Fruit fly (Drosophila melanogaster): ENCODE data around the gene CG11842.

CG11842 gene

dm6 chr3R:29068430-29069207 is 16.1 kb downstream of the CG11842 start (continued):
- TF ChIP-seq Hr4 (GFP tag; optimal IDR thresholded peaks at IDR 0.05), result peak; percentile 23
- TF ChIP-seq fd59A (GFP tag; optimal IDR thresholded peaks at IDR 0.05), result no peak
- TF ChIP-seq CG8119 (GFP tag; IDR thresholded peaks at IDR 0.05), result peak; percentile 35; the same call in 1 of the 3 replicates
- no peak for TF ChIP-seq Sox102F (GFP tag; optimal IDR thresholded peaks at IDR 0.05)
- no peak for TF ChIP-seq CG6854 (GFP tag; optimal IDR thresholded peaks at IDR 0.05)
- no peak for TF ChIP-seq CG3032 (tag; optimal IDR thresholded peaks at IDR 0.05)
- peak; percentile 32 for TF ChIP-seq CG32006 (GFP tag; optimal IDR thresholded peaks at IDR 0.05)
- no peak for TF ChIP-seq cyc (GFP tag; optimal IDR thresholded peaks at IDR 0.05)
- no peak for TF ChIP-seq CG9139 (GFP tag; optimal IDR thresholded peaks at IDR 0.05)

DNA sequence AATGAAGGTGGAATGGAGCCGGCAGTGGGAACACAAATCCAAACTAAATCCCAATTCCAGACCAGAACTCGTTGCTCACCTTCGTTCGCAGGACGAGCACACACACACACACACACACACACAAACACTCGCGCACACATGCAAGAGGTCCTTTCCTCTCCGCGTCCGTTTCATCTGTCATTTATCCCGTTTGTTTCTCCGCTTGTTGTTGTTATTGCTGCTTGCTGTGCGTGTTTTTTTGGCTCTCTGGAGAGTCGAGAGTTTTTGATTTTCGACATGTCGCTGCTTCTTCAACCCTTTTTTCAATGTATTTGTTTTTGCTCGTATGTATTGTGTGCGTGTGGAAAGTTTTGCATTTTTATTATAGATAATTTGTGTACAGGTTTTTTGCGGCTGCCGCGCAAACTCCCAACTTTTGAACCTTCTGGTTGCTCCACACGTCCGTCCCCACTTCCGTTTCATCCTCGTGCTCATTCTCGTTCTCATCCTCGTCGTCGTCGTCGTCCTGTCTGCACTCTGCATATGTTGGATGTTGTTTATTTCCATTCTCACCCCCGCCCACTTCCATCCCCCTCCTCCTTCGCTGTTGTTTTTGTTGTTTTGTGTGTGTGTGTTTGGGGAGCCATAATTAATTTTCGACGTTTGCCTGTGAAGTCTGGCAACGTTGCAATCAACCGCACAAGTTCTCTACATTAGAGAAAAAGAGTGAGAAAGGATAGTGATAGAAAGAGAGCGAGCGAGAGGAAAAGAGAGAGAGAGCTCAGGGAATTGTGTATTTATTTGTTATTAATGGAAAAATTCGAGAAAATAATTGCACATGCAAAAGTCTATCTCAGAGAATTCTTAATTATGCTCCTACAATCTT is 17.0 kb downstream of the CG11842 start:
- TF ChIP-seq CG8119 (GFP tag; IDR thresholded peaks at IDR 0.05) (no peak), CG31627 (GFP tag; optimal IDR thresholded peaks at IDR 0.05) (no peak), CG11902 (GFP tag; optimal IDR thresholded peaks at IDR 0.05) (no peak), Eip78C (GFP tag) (peak; percentile 30), Lpt (GFP tag; optimal IDR thresholded peaks at IDR 0.05) (no peak), CG6808 (GFP tag; optimal IDR thresholded peaks at IDR 0.05) (no peak), svp (GFP tag) (peak; percentile 47), fkh (GFP tag; optimal IDR thresholded peaks at IDR 0.05) (no peak), eg (GFP tag; IDR thresholded peaks at IDR 0.05) (0 out of 3 replicates have a peak, but pooled peaks have one; percentile 0), CG6792 (GFP tag; optimal IDR thresholded peaks at IDR 0.05) (no peak), Hr4 (GFP tag; optimal IDR thresholded peaks at IDR 0.05) (no peak), CG6854 (GFP tag; optimal IDR thresholded peaks at IDR 0.05) (peak; percentile 17), dsx (GFP tag; optimal IDR thresholded peaks at IDR 0.05; ENCODE audit: poor library complexity, severe bottlenecking) (no peak), Hr38 (GFP tag; optimal IDR thresholded peaks at IDR 0.05) (no peak), CG11294 (GFP tag; IDR thresholded peaks at IDR 0.05) (no peak), Eip75B (GFP tag; optimal IDR thresholded peaks at IDR 0.05) (no peak), achi (GFP tag; optimal IDR thresholded peaks at IDR 0.05) (no peak), Blimp-1 (GFP tag; optimal IDR thresholded peaks at IDR 0.05) (no peak), vri (GFP tag; optimal IDR thresholded peaks at IDR 0.05) (no peak), CG6276 (GFP tag; optimal IDR thresholded peaks at IDR 0.05) (no peak), CG4318 (GFP tag; optimal IDR thresholded peaks at IDR 0.05) (no peak), CG3032 (tag; optimal IDR thresholded peaks at IDR 0.05) (no peak), CG7368 (GFP tag; optimal IDR thresholded peaks at IDR 0.05) (no peak), Hr39 (GFP tag; optimal IDR thresholded peaks at IDR 0.05) (no peak), Gug (GFP tag; IDR thresholded peaks at IDR 0.05) (no peak), CG3919 (GFP tag; optimal IDR thresholded peaks at IDR 0.05) (no peak), CG6163 (GFP tag; IDR thresholded peaks at IDR 0.05) (no peak), CG11762 (GFP tag; optimal IDR thresholded peaks at IDR 0.05; ENCODE audit: insufficient read depth) (no peak), Ets21C (GFP tag; optimal IDR thresholded peaks at IDR 0.05) (no peak)

- no peak for TF ChIP-seq Blimp-1 (GFP tag; optimal IDR thresholded peaks at IDR 0.05)
- TF ChIP-seq CG11762 (GFP tag; optimal IDR thresholded peaks at IDR 0.05; ENCODE audit: insufficient read depth), result no peak
- no peak for TF ChIP-seq CG15336 (GFP tag; IDR thresholded peaks at IDR 0.05)
- peak; percentile 66 for TF ChIP-seq fkh (GFP tag; optimal IDR thresholded peaks at IDR 0.05)
- TF ChIP-seq Sox15 (GFP tag; optimal IDR thresholded peaks at IDR 0.05), result no peak
- no peak for TF ChIP-seq net (GFP tag; optimal IDR thresholded peaks at IDR 0.05)
- no peak for TF ChIP-seq pdm3 (GFP tag; optimal IDR thresholded peaks at IDR 0.05)
- TF ChIP-seq svp (GFP tag), result peak; percentile 40
- no peak for TF ChIP-seq Hr39 (GFP tag; optimal IDR thresholded peaks at IDR 0.05)
- peak; percentile 17 for TF ChIP-seq vri (GFP tag; optimal IDR thresholded peaks at IDR 0.05)
These were observed 18.7 kb downstream of the CG11842 start for dm6 chr3R:29071141-29071540.

Data from whole organism, prepupa.